Fruit fly (Drosophila melanogaster) whole organism, embryonic: Measurements from ENCODE around the gene Reg-2.

Experiments used
- Abd-B ChIP-seq: fragments of 200-800 bp; sonication (Bioruptor generic); optimal IDR thresholded peaks from 2 replicates; lab custom pipeline; 2018; ENCODE audit warnings: missing biosample characterization, mild to moderate bottlenecking, missing genetic modification characterization, moderate library complexity
- Atf3 ChIP-seq: fragments of 200-800 bp; sonication (Bioruptor generic); optimal IDR thresholded peaks from 3 replicates; lab custom pipeline; 2016; ENCODE audit warnings: missing biosample characterization, missing genetic modification characterization
- BEAF-32 ChIP-seq: fragments of 200-800 bp; sonication (Bioruptor generic); optimal IDR thresholded peaks from 3 replicates; lab custom pipeline; 2017; ENCODE audit warnings: missing biosample characterization, missing genetic modification characterization, mild to moderate bottlenecking, moderate library complexity, missing genetic modification reagents
- CG10209 ChIP-seq: fragments of 200-800 bp; sonication (Bioruptor generic); optimal IDR thresholded peaks from 3 replicates; lab custom pipeline; 2017; ENCODE audit warnings: missing biosample characterization, mild to moderate bottlenecking, missing genetic modification characterization, missing genetic modification reagents
- CG11695 ChIP-seq: fragments of 200-800 bp; sonication (Bioruptor generic); IDR thresholded peaks from 3 replicates; pipeline ENCODE4 v1.3.6; 2022; ENCODE audit warnings: missing biosample characterization, missing genetic modification characterization
- CG12155 ChIP-seq: fragments of 200-800 bp; sonication (Bioruptor generic); optimal IDR thresholded peaks from 3 replicates; lab custom pipeline; 2016; ENCODE audit warnings: missing biosample characterization, missing genetic modification characterization
- CG14710 ChIP-seq: fragments of 200-800 bp; sonication (Bioruptor generic); optimal IDR thresholded peaks from 3 replicates; lab custom pipeline; 2019; ENCODE audit warnings: missing biosample characterization, mild to moderate bottlenecking, missing genetic modification characterization, moderate library complexity
- CG14965 ChIP-seq: fragments of 200-800 bp; sonication (Bioruptor generic); optimal IDR thresholded peaks from 2 replicates; lab custom pipeline; 2016; ENCODE audit warnings: missing biosample characterization, missing genetic modification characterization, borderline replicate concordance
- CG15601 ChIP-seq: fragments of 200-800 bp; sonication (Bioruptor generic); optimal IDR thresholded peaks from 3 replicates; lab custom pipeline; 2019; ENCODE audit warnings: missing biosample characterization, mild to moderate bottlenecking, missing genetic modification characterization, moderate library complexity
- CG17568 ChIP-seq: fragments of 200-800 bp; sonication (Bioruptor generic); optimal IDR thresholded peaks from 2 replicates; lab custom pipeline; 2018; ENCODE audit warnings: missing biosample characterization, mild to moderate bottlenecking, missing genetic modification characterization, moderate library complexity
- CG18011 ChIP-seq: fragments of 200-800 bp; sonication (Bioruptor generic); optimal IDR thresholded peaks from 2 replicates; lab custom pipeline; 2017; ENCODE audit warnings: missing biosample characterization, missing genetic modification characterization, mild to moderate bottlenecking, moderate library complexity, missing genotype
- CG2678 ChIP-seq: fragments of 200-800 bp; sonication (Bioruptor generic); optimal IDR thresholded peaks from 3 replicates; lab custom pipeline; 2019; ENCODE audit warnings: missing biosample characterization, mild to moderate bottlenecking, missing genetic modification characterization, moderate library complexity
- CG3407 ChIP-seq: fragments of 200-800 bp; sonication (Bioruptor generic); optimal IDR thresholded peaks from 2 replicates; lab custom pipeline; 2018; ENCODE audit warnings: missing biosample characterization, mild to moderate bottlenecking, missing genetic modification characterization
- CG34422 ChIP-seq: fragments of 200-800 bp; sonication (Bioruptor generic); IDR thresholded peaks from 3 replicates; pipeline ENCODE4 v1.3.6; 2022; ENCODE audit warnings: missing biosample characterization, missing genetic modification characterization
- CG3726 ChIP-seq: fragments of 200-800 bp; sonication (Bioruptor generic); IDR thresholded peaks from 3 replicates; pipeline ENCODE4, ENCODE4 v1.3.6; 2022; ENCODE audit warnings: missing biosample characterization, missing genetic modification characterization
- CG4424 ChIP-seq: fragments of 200-800 bp; sonication (Bioruptor generic); optimal IDR thresholded peaks from 3 replicates; lab custom pipeline; 2016; ENCODE audit warnings: missing biosample characterization, missing genetic modification characterization
- CG4854 ChIP-seq: fragments of 200-800 bp; sonication (Bioruptor generic); optimal IDR thresholded peaks from 2 replicates; lab custom pipeline; 2016; ENCODE audit warnings: missing biosample characterization, missing genetic modification characterization, inconsistent platforms
- CG5180 ChIP-seq: fragments of 200-800 bp; sonication (Bioruptor generic); optimal IDR thresholded peaks from 3 replicates; lab custom pipeline; 2017; ENCODE audit warnings: missing biosample characterization, missing genetic modification characterization, mild to moderate bottlenecking, moderate library complexity, missing genetic modification reagents
- CG6791 ChIP-seq: fragments of 200-800 bp; sonication (Bioruptor generic); IDR thresholded peaks from 3 replicates; pipeline ENCODE4 v1.3.6; 2022; ENCODE audit warnings: missing biosample characterization, missing genetic modification characterization; ENCODE audit not compliant: partially characterized antibody
- CG7271 ChIP-seq: fragments of 200-800 bp; sonication (Bioruptor generic); optimal IDR thresholded peaks from 2 replicates; lab custom pipeline; 2018; ENCODE audit warnings: missing biosample characterization, mild to moderate bottlenecking, missing genetic modification characterization, moderate library complexity
- CG7556 ChIP-seq: fragments of 200-800 bp; sonication (Bioruptor generic); optimal IDR thresholded peaks from 2 replicates; lab custom pipeline; 2017; ENCODE audit warnings: missing biosample characterization, mild to moderate bottlenecking, missing genetic modification characterization
- CG9609 ChIP-seq: fragments of 200-800 bp; sonication (Bioruptor generic); optimal IDR thresholded peaks from 3 replicates; lab custom pipeline; 2016; ENCODE audit warnings: missing biosample characterization, missing genetic modification characterization
- CG9797 ChIP-seq: fragments of 200-800 bp; sonication (Bioruptor generic); optimal IDR thresholded peaks from 3 replicates; lab custom pipeline; 2018; ENCODE audit warnings: missing biosample characterization, mild to moderate bottlenecking, missing genetic modification characterization
- Dip3 ChIP-seq: fragments of 200-800 bp; sonication (Bioruptor generic); optimal IDR thresholded peaks from 3 replicates; lab custom pipeline; 2016; ENCODE audit warnings: missing biosample characterization, missing genetic modification characterization
- Doc3 ChIP-seq: fragments of 200-800 bp; sonication (Bioruptor generic); IDR thresholded peaks from 3 replicates; pipeline ENCODE4 v1.3.6; 2022; ENCODE audit warnings: missing biosample characterization, missing genetic modification characterization; ENCODE audit not compliant: partially characterized antibody
- Drgx ChIP-seq: fragments of 200-800 bp; sonication (Bioruptor generic); IDR thresholded peaks from 2 replicates; pipeline ENCODE4 v1.3.6; 2022; ENCODE audit warnings: missing biosample characterization, missing genetic modification characterization
- Ets65A ChIP-seq: fragments of 200-800 bp; sonication (Bioruptor generic); peaks from one replicate; lab custom pipeline; 2016; ENCODE audit warnings: missing biosample characterization, missing genetic modification characterization
- HLHmδ ChIP-seq: fragments of 200-800 bp; sonication (Bioruptor generic); optimal IDR thresholded peaks from 2 replicates; lab custom pipeline; 2018; ENCODE audit warnings: missing biosample characterization, mild to moderate bottlenecking, missing genetic modification characterization, moderate library complexity
- Hmr ChIP-seq: fragments of 200-800 bp; sonication (Bioruptor generic); optimal IDR thresholded peaks from 3 replicates; lab custom pipeline; 2017; ENCODE audit warnings: mild to moderate bottlenecking, missing biosample characterization, missing genetic modification reagents, missing genetic modification characterization
- Hr39 ChIP-seq: fragments of >200 bp; optimal IDR thresholded peaks from 2 replicates; lab custom pipeline; 2017
- Jarid2 ChIP-seq: fragments of 200-800 bp; sonication (Bioruptor generic); optimal IDR thresholded peaks from 3 replicates; lab custom pipeline; 2017; ENCODE audit warnings: mild to moderate bottlenecking, missing biosample characterization, missing genetic modification reagents, missing genetic modification characterization
- Lim3 ChIP-seq: fragments of 200-800 bp; sonication (Bioruptor generic); IDR thresholded peaks from 2 replicates; pipeline ENCODE4 v1.3.6; 2022; ENCODE audit warnings: missing biosample characterization, missing genetic modification characterization
- Mes4 ChIP-seq: fragments of 200-800 bp; sonication (Bioruptor generic); optimal IDR thresholded peaks from 2 replicates; lab custom pipeline; 2016; ENCODE audit warnings: missing biosample characterization, missing genetic modification characterization
- Neu2 ChIP-seq: fragments of 200-800 bp; sonication (Bioruptor generic); optimal IDR thresholded peaks from 3 replicates; lab custom pipeline; 2016; ENCODE audit warnings: missing biosample characterization, missing genetic modification characterization, borderline replicate concordance
- Rfx ChIP-seq: fragments of 200-800 bp; sonication (Bioruptor generic); IDR thresholded peaks from 2 replicates; pipeline ENCODE4 v1.3.6; 2022; ENCODE audit warnings: missing biosample characterization, missing genetic modification characterization
- Trl ChIP-seq, 3 experiments: fragments of >200 bp in 2 of 3; fragments of 200-800 bp in 1 of 3; sonication (Bioruptor generic) in 1 of 3; optimal IDR thresholded peaks; 2 replicates in 1 of 3; 3 replicates in 2 of 3; lab custom pipeline; 2016 to 2017; ENCODE audit warnings: missing biosample characterization in 1 of 3, missing genetic modification characterization in 1 of 3
- ems ChIP-seq: fragments of 200-800 bp; sonication (Bioruptor generic); optimal IDR thresholded peaks from 3 replicates; lab custom pipeline; 2016; ENCODE audit warnings: missing biosample characterization, missing genetic modification characterization
- fru ChIP-seq: fragments of >200 bp; optimal IDR thresholded peaks from 2 replicates; lab custom pipeline; 2017
- gcm ChIP-seq: fragments of 200-800 bp; sonication (Bioruptor generic); optimal IDR thresholded peaks from 2 replicates; lab custom pipeline; 2019; ENCODE audit warnings: missing biosample characterization, mild to moderate bottlenecking, missing genetic modification characterization, moderate library complexity
- gsb-n ChIP-seq: fragments of 200-800 bp; sonication (Bioruptor generic); optimal IDR thresholded peaks from 3 replicates; lab custom pipeline; 2018; ENCODE audit warnings: missing biosample characterization, mild to moderate bottlenecking, missing genetic modification characterization
- ham ChIP-seq: fragments of 200-800 bp; sonication (Bioruptor generic); IDR thresholded peaks from 2 replicates; pipeline ENCODE4 v1.3.6; 2022; ENCODE audit warnings: missing biosample characterization, missing genetic modification characterization
- kay ChIP-seq: fragments of 200-800 bp; sonication (Bioruptor generic); optimal IDR thresholded peaks from 2 replicates; lab custom pipeline; 2016; ENCODE audit warnings: missing biosample characterization, missing genetic modification characterization
- nau ChIP-seq: fragments of 200-800 bp; sonication (Bioruptor generic); optimal IDR thresholded peaks from 3 replicates; lab custom pipeline; 2017; ENCODE audit warnings: missing biosample characterization, mild to moderate bottlenecking, missing genetic modification characterization, missing genetic modification reagents
- otp ChIP-seq: fragments of 200-800 bp; sonication (Bioruptor generic); IDR thresholded peaks from 3 replicates; pipeline ENCODE4, ENCODE4 v1.3.6; 2022; ENCODE audit warnings: missing biosample characterization, missing genetic modification characterization
- phol ChIP-seq: fragments of 200-800 bp; sonication (Bioruptor generic); optimal IDR thresholded peaks from 3 replicates; lab custom pipeline; 2018; ENCODE audit warnings: missing biosample characterization, mild to moderate bottlenecking, missing genetic modification characterization, moderate library complexity
- pros ChIP-seq: fragments of 200-800 bp; sonication (Bioruptor generic); optimal IDR thresholded peaks from 3 replicates; lab custom pipeline; 2019; ENCODE audit warnings: missing biosample characterization, mild to moderate bottlenecking, missing genetic modification characterization, moderate library complexity
- schlank ChIP-seq: fragments of 200-800 bp; sonication (Bioruptor generic); optimal IDR thresholded peaks from 2 replicates; lab custom pipeline; 2018; ENCODE audit warnings: missing biosample characterization, mild to moderate bottlenecking, missing genetic modification characterization
- sna ChIP-seq: fragments of 200-800 bp; sonication (Bioruptor generic); IDR thresholded peaks from 2 replicates; pipeline ENCODE4 v1.3.6; 2022; ENCODE audit warnings: missing biosample characterization, missing genetic modification characterization; ENCODE audit not compliant: partially characterized antibody
- unpg ChIP-seq: fragments of 200-800 bp; sonication (Bioruptor generic); optimal IDR thresholded peaks from 3 replicates; lab custom pipeline; 2018; ENCODE audit warnings: missing biosample characterization, mild to moderate bottlenecking, missing genetic modification characterization, moderate library complexity

Gene Reg-2

dm6 chr3L:642146-642864 is 35.9 kb upstream of the Reg-2 start (continued):
- peak; percentile 58 for TF ChIP-seq CG14710
- no peak for TF ChIP-seq CG6791
- no peak for TF ChIP-seq CG9609 (GFP tag; lab: Kevin White, UChicago)
- TF ChIP-seq HLHmδ (GFP tag; lab: Kevin White, UChicago) = no peak
- TF ChIP-seq Doc3 (GFP tag; lab: Robert Waterston, UW) = no peak
- peak; percentile 71 for TF ChIP-seq CG2678 (tag; lab: Kevin White, UChicago)
- TF ChIP-seq CG4854 = no peak
- no peak for TF ChIP-seq fru
- TF ChIP-seq schlank = no peak
- no peak for TF ChIP-seq CG14965 (GFP tag; lab: Kevin White, UChicago)
- TF ChIP-seq CG10209 = no peak
- no peak for TF ChIP-seq CG9797 (GFP tag; lab: Kevin White, UChicago)
- TF ChIP-seq CG3407 (GFP tag; lab: Kevin White, UChicago) = peak; percentile 24
- 0 out of 3 replicates have a peak, but pooled peaks have one; percentile 42 for TF ChIP-seq CG34422 (GFP tag; lab: Robert Waterston, UW)
- TF ChIP-seq Dip3 (GFP tag; lab: Kevin White, UChicago) = no peak
- no peak for TF ChIP-seq Abd-B
- no peak for TF ChIP-seq Trl (optimal IDR thresholded peaks at IDR 0.05; lab: Kevin White, UChicago)
- TF ChIP-seq Trl (GFP tag; optimal IDR thresholded peaks at IDR 0.05; lab: Kevin White, UChicago) = no peak
- no peak for TF ChIP-seq CG3726 (GFP tag; lab: Robert Waterston, UW)
- TF ChIP-seq CG7556 (GFP tag; lab: Kevin White, UChicago) = peak; percentile 70
- no peak for TF ChIP-seq pros (GFP tag; lab: Kevin White, UChicago)
- TF ChIP-seq sna (GFP tag; lab: Robert Waterston, UW) = no peak
- TF ChIP-seq ems (GFP tag; lab: Kevin White, UChicago) = no peak
- TF ChIP-seq phol (tag; lab: Kevin White, UChicago) = peak; percentile 81
- TF ChIP-seq ham (GFP tag; lab: Robert Waterston, UW) = no peak
- TF ChIP-seq CG12155 (GFP tag; lab: Kevin White, UChicago) = peak; percentile 29
- no peak for TF ChIP-seq Mes4 (GFP tag; lab: Kevin White, UChicago)
- peak; percentile 49 for TF ChIP-seq CG15601
- peak; percentile 55 for TF ChIP-seq gsb-n
- TF ChIP-seq Drgx = no peak
- TF ChIP-seq CG7271 (tag; lab: Kevin White, UChicago) = no peak
- TF ChIP-seq gcm = peak; percentile 69
- TF ChIP-seq Rfx (GFP tag; lab: Robert Waterston, UW) = peak; percentile 42; the same call in 1 of the 2 replicates
- peak; percentile 0 for TF ChIP-seq CG18011
- no peak for TF ChIP-seq Lim3 (GFP tag; lab: Robert Waterston, UW)
- no peak for TF ChIP-seq BEAF-32
- peak; percentile 1 for TF ChIP-seq Jarid2 (GFP tag; lab: Kevin White, UChicago)
- TF ChIP-seq CG17568 (GFP tag; lab: Kevin White, UChicago) = no peak
- no peak for TF ChIP-seq otp (GFP tag; lab: Robert Waterston, UW)
- TF ChIP-seq unpg = peak; percentile 60
- no peak for TF ChIP-seq Hr39 (lab: Kevin White, UChicago)
- TF ChIP-seq Ets65A (GFP tag; lab: Kevin White, UChicago) = peak; percentile 84
- no peak for TF ChIP-seq Hmr
- TF ChIP-seq CG4424 = peak; percentile 71
- peak; percentile 20; the same call in 1 of the 3 replicates for TF ChIP-seq CG11695 (GFP tag; lab: Robert Waterston, UW)
- TF ChIP-seq nau (GFP tag; lab: Kevin White, UChicago) = no peak
- no peak for TF ChIP-seq kay (GFP tag; lab: Kevin White, UChicago)
- TF ChIP-seq Atf3 (GFP tag; lab: Kevin White, UChicago) = no peak
- peak; percentile 5 for TF ChIP-seq CG5180 (GFP tag; lab: Kevin White, UChicago)
- TF ChIP-seq Neu2 (GFP tag; lab: Kevin White, UChicago) = no peak
